Fruit fly (Drosophila melanogaster) S2 (cell line): ENCODE results near the gene CG14834.

Experiments
- CG8478 ChIP-seq: fragments of >200 bp; optimal IDR thresholded peaks from 2 replicates; lab custom pipeline; 2018
- CTCF ChIP-seq, 2 experiments: fragments of >200 bp; optimal IDR thresholded peaks; 2 replicates each; lab custom pipeline; 2018

DNA sequence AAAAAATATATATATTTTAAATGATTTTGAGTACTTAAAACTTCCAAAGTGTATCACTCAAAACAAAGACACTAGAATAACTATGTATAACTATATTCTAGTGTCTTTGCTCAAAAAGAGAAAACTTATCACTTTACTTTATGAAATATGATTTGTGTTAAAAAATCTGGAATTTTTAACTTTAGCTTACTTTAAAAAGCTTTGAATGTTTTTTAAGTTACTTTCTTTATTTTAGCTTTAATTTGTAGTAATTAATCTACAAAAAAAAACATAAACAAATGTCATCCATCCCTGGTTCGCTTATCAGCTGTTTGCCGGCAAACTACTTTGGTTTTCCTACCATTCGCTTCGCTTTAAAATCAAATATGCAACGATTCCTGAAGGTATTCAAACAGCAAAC lies 27.2 kb downstream of the CG14834 start, which contains the start of gene CG8607:
- TF ChIP-seq CTCF (optimal IDR thresholded peaks at IDR 0.05; lab: Kevin White, UChicago) (no peak), CG8478 (lab: Kevin White, UChicago) (no peak)
